Fruit fly (Drosophila melanogaster): ENCODE measurements around the gene PIG-B.

Gene PIG-B

dm6 chr3L:3785688-3786087 lies 25.4 kb upstream of the PIG-B start (continued):
- TF ChIP-seq CG8319 (GFP tag; optimal IDR thresholded peaks at IDR 0.05) (peak; percentile 21), fkh (GFP tag; optimal IDR thresholded peaks at IDR 0.05) (no peak), CG11294 (GFP tag; IDR thresholded peaks at IDR 0.05) (no peak), Sox14 (GFP tag; optimal IDR thresholded peaks at IDR 0.05) (peak; percentile 41), Hr39 (GFP tag; optimal IDR thresholded peaks at IDR 0.05) (peak; percentile 71), CG15336 (GFP tag; IDR thresholded peaks at IDR 0.05) (no peak), Eip78C (GFP tag) (peak; percentile 77), esn (GFP tag; optimal IDR thresholded peaks at IDR 0.05) (peak; percentile 23), Lpt (GFP tag; optimal IDR thresholded peaks at IDR 0.05) (no peak), vri (GFP tag; optimal IDR thresholded peaks at IDR 0.05) (no peak), Sox15 (GFP tag; optimal IDR thresholded peaks at IDR 0.05) (peak; percentile 25), lz (GFP tag; optimal IDR thresholded peaks at IDR 0.05) (peak; percentile 42), acj6 (GFP tag; optimal IDR thresholded peaks at IDR 0.05) (peak; percentile 38), CG11762 (GFP tag; optimal IDR thresholded peaks at IDR 0.05; ENCODE audit: insufficient read depth) (no peak), CG31627 (GFP tag; optimal IDR thresholded peaks at IDR 0.05) (peak; percentile 69), topi (GFP tag; optimal IDR thresholded peaks at IDR 0.05) (peak; percentile 22), CG6792 (GFP tag; optimal IDR thresholded peaks at IDR 0.05) (peak; percentile 41), pdm3 (GFP tag; optimal IDR thresholded peaks at IDR 0.05) (peak; percentile 36), Eip93F (GFP tag; optimal IDR thresholded peaks at IDR 0.05) (no peak), CG10669 (GFP tag; optimal IDR thresholded peaks at IDR 0.05) (no peak)

DNA sequence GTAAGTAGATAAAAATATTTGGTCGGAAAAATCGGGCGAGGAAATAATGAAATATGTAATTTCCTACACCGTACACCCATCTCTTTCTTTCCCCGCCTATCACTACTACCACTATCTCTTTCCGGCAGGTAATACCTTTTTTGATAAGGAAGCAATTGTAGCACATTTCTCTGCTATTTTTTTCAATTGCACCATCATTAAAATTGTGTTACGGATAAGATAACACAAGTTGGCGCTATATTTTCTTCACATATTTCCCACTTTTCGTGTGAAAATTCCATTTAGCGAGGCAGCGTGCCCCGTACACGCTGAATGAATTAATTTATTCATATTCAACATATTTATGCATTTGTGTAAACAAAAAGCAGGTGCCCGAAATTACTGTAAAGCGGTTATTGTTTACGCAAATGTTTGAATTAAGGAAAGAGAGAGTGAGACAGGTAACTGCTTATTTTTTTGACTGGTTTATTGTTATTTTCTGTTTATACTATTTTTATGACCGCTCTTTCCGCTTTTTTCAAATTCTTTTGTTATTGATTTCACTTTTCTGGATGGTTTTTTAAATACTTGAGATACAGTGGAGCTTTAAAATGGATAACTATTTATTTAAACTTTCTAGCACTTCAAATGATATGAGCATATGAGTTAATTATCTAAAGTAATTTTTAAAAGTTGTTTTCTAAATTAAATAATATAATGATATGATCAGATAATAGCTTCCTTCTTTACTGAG lies 24.6 kb upstream of the PIG-B start:
- TF ChIP-seq CG8632 (GFP tag; optimal IDR thresholded peaks at IDR 0.05) (no peak), lz (GFP tag; optimal IDR thresholded peaks at IDR 0.05) (peak; percentile 7), Hr39 (GFP tag; optimal IDR thresholded peaks at IDR 0.05) (no peak), esn (GFP tag; optimal IDR thresholded peaks at IDR 0.05) (peak; percentile 41), Eip93F (GFP tag; optimal IDR thresholded peaks at IDR 0.05) (no peak), net (GFP tag; optimal IDR thresholded peaks at IDR 0.05) (peak; percentile 9), CG31627 (GFP tag; optimal IDR thresholded peaks at IDR 0.05) (peak; percentile 1), CG4318 (GFP tag; optimal IDR thresholded peaks at IDR 0.05) (peak; percentile 22), topi (GFP tag; optimal IDR thresholded peaks at IDR 0.05) (no peak), CG8119 (GFP tag; IDR thresholded peaks at IDR 0.05) (peak; percentile 51; the same call in 2 of the 3 replicates), Sox102F (GFP tag; optimal IDR thresholded peaks at IDR 0.05) (no peak), achi (GFP tag; optimal IDR thresholded peaks at IDR 0.05) (peak; percentile 36), CG10669 (GFP tag; optimal IDR thresholded peaks at IDR 0.05) (no peak), Ets96B (tag; optimal IDR thresholded peaks at IDR 0.05) (no peak), CG11762 (GFP tag; optimal IDR thresholded peaks at IDR 0.05; ENCODE audit: insufficient read depth) (no peak), CG16779 (tag; optimal IDR thresholded peaks at IDR 0.05) (no peak), Gug (GFP tag; IDR thresholded peaks at IDR 0.05) (no peak), spab (GFP tag; optimal IDR thresholded peaks at IDR 0.05) (no peak), CG1621 (tag; optimal IDR thresholded peaks at IDR 0.05) (no peak), salr (GFP tag; optimal IDR thresholded peaks at IDR 0.05) (peak in 1 of 2 experiments; percentile 43), CG11294 (GFP tag; IDR thresholded peaks at IDR 0.05) (0 out of 2 replicates have a peak, but pooled peaks have one; percentile 40), Blimp-1 (GFP tag; optimal IDR thresholded peaks at IDR 0.05) (no peak), CG6792 (GFP tag; optimal IDR thresholded peaks at IDR 0.05) (peak; percentile 21), CG3919 (GFP tag; optimal IDR thresholded peaks at IDR 0.05) (no peak), Eip75B (GFP tag; optimal IDR thresholded peaks at IDR 0.05) (no peak), Sox14 (GFP tag; optimal IDR thresholded peaks at IDR 0.05) (no peak), Ets21C (GFP tag; optimal IDR thresholded peaks at IDR 0.05) (no peak), CG3032 (tag; optimal IDR thresholded peaks at IDR 0.05) (peak; percentile 28), CG6276 (GFP tag; optimal IDR thresholded peaks at IDR 0.05) (no peak), CG11902 (GFP tag; optimal IDR thresholded peaks at IDR 0.05) (no peak), Hr38 (GFP tag; optimal IDR thresholded peaks at IDR 0.05) (no peak), CG10631 (GFP tag; optimal IDR thresholded peaks at IDR 0.05) (peak; percentile 4), CG15336 (GFP tag; IDR thresholded peaks at IDR 0.05) (peak; percentile 54; the same call in 1 of the 2 replicates), acj6 (GFP tag; optimal IDR thresholded peaks at IDR 0.05) (peak; percentile 5), CG8319 (GFP tag; optimal IDR thresholded peaks at IDR 0.05) (no peak), dac (GFP tag; optimal IDR thresholded peaks at IDR 0.05) (no peak), CG9139 (GFP tag; optimal IDR thresholded peaks at IDR 0.05) (no peak), CG34406 (GFP tag; optimal IDR thresholded peaks at IDR 0.05) (no peak), vri (GFP tag; optimal IDR thresholded peaks at IDR 0.05) (peak; percentile 28), Met (GFP tag; optimal IDR thresholded peaks at IDR 0.05) (peak; percentile 25), Eip78C (GFP tag) (peak; percentile 88), cyc (GFP tag; optimal IDR thresholded peaks at IDR 0.05) (no peak)
